Worm (Caenorhabditis elegans) whole organism, dauer: Measurements from ENCODE around the gene flp-25.

Source experiments
- unc-62 ChIP-seq: sonication (generic microtip); optimal IDR thresholded peaks from 2 replicates; lab custom pipeline; 2017; ENCODE audit warnings: missing biosample characterization, missing genetic modification reagents, missing genetic modification characterization

Gene flp-25

DNA sequence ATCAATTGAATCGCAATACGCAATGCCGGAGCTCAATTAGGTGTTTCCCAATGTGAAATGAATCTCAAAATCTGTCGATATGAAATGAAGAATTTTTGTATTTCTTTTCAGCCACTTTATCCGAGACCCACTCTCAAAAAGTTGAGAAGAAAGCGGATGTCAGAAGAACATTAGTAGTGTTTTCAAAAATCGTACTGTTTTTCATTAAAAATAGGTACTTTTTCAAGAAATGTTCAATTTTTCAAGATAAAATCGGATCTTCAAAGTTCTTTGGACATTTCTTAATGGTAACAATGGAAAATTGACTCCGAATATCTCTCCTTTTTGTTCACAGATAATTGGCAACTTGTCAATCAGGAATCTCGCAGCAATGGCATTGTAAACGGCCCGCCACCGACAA lies at the start of gene flp-25:
Gene flp-25 (plus strand): TSS at position 301 of the 400 bp plus-strand sequence.
- TF ChIP-seq unc-62 (GFP tag; lab: Kevin White, UChicago): no peak

DNA sequence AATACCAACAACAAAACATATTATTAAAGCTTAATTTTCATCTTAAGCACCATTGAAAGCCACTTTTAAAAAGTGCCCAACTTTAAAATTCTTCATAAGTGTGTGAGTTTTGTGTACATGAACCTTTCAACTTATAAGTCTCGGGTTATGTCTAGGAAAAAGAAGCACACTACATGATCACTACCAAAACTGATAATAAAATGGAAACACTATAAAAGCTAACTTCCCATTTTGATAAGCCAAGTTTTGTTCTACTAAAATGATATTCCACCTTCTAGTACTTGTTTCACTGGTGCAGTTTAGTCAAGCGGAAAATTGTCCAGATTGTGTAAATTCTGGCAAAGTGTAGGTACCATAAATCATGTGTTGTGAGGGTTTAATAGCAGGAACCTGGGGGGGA lies 46.9 kb upstream of the flp-25 start, which contains the start of gene C40H1.8:
Gene C40H1.8 (plus strand): TSS at position 242 of the 400 bp plus-strand sequence.
- TF ChIP-seq unc-62 (GFP tag; lab: Kevin White, UChicago): no peak

DNA sequence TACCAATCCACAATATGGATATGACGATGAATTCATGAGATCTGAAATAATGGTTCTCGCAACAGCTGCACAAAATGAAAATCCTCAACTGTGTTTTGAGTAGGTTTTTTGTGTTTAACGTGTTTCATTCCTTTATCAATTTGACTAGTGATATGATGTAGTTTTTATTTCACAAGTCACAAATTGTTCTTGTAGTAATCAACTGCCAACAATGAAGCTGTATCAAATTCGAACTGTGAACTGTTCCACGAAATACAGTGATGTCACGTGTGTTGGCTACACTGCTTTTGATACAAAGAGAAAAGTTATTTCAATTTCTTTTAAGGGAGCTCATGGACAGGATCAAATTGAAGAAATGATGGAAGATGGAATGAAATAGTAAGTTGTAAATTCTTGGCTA lies 46.1 kb upstream of the flp-25 start:
- TF ChIP-seq unc-62 (GFP tag; lab: Kevin White, UChicago): no peak

DNA sequence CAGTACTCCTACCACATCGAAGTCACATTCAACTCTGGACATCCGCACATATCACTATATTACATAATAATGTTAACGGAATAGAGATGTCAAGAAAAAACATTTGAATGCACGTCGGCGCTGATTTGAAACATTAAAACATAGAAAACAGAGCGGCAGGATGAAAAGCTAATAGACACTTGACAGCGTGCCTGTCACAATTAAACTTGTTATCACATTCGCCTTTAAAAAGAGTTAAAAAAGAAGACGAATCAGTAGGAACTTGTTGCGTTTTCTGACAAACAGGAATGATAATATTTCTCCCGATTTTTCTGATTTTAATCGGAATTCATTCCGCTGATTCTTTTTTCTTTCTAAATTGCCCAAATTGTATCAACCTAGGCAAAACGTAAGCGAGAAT lies 43.7 kb upstream of the flp-25 start:
- no peak for TF ChIP-seq unc-62 (GFP tag; lab: Kevin White, UChicago)

DNA sequence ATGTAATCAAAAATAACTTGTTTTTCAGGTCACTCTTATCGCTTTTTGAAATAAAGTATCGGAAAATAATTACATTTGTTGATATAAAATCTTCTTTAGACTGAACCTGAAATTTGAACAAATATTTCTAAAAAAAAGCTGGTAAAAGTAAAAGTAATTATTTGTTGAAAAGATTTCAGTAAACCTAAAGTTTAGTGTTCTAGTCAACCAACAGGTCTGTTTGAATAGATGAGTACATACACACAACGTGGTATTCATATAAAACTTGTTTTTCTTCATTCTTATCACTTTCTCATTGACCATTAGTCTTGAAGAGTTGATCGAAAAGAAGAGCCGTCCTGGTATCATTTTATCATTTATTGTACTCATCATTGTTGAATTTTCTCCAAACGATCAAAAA lies 41.7 kb upstream of the flp-25 start, which contains the start of gene C40H1.9:
Gene C40H1.9 (plus strand): TSS at position 301 of the 400 bp plus-strand sequence.
- TF ChIP-seq unc-62 (GFP tag; lab: Kevin White, UChicago): no peak

DNA sequence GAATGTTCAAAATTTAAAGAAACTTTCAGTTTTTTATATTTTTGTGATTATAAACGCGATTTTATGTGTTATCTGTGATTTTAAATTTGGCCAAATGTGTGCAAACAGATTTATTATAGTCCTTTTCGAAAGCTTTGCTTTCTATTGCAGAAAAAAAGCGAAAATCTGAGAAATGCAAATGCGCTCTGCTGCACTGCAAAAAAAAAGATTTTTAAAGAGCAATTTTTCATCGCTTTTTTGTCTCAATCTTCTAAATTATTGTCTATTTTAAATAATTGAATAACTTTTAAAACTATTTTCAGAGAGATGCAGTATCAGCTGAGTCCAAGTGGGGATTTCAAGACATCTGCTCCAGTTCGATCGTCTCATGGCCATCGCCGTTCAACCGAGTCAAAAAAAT lies 39.3 kb upstream of the flp-25 start, which contains the start of gene cpb-1:
Gene cpb-1 (plus strand): TSS at position 301 of the 400 bp plus-strand sequence.
- TF ChIP-seq unc-62 (GFP tag; lab: Kevin White, UChicago): no peak

DNA sequence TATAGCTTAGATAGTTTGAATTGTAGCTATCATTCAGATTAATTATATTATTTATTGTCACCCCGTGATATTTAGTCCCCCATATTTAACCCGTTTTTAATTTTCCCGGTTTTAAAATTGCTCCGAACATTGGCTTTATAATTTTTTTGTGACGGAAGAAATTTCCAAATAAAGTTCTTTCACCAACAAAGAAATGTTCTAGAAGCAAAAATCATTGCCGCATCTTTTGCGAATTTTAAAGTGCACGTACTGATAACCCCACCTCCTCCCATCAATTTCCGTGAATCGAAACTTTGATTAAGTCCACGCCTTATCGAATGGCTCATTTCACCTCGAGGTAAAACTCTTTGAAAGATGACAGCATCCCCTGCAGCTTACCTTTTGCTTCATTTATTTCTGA lies 36.6 kb upstream of the flp-25 start, which contains the start of gene C40H1.7:
Gene C40H1.7 (plus strand): TSS at position 301 of the 400 bp plus-strand sequence.
- TF ChIP-seq unc-62 (GFP tag; lab: Kevin White, UChicago): no peak

DNA sequence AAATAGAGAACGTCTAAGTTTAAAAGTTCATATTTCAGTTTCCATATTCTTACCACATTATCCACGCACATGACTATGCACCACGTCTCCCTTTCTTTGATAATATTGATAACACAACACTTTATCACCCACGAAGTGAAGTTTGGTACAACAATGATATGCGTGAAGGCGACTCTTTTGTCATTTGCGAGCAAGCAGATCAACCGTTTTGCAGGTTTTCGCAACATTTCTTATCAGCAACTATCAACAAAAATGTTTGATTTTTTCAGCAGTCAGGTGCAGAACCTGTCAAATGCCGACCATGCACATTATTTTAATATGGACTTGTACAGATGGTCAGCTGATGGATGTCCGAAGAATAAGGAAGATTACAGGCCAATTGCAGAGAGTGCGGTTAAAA lies 34.8 kb upstream of the flp-25 start:
- TF ChIP-seq unc-62 (GFP tag; lab: Kevin White, UChicago): no peak

DNA sequence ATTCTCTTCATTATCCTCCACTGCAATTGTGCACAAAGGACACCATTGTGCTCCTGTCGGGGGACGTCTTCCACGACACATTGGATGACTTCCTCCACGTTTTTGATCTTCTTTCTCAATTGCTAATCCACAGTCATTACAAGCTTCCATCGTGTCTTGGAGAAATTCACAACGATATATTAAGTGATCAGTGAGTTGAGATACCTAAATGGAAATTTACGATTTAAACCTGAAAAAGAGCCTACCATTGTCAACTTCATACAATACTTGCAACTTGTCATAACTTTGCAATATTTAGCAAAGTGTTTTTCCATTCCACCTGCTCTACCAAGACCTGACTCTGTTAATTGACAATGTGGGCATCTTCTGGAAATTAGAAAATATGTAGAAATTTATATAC lies 33.4 kb upstream of the flp-25 start:
- no peak for TF ChIP-seq unc-62 (GFP tag; lab: Kevin White, UChicago)

DNA sequence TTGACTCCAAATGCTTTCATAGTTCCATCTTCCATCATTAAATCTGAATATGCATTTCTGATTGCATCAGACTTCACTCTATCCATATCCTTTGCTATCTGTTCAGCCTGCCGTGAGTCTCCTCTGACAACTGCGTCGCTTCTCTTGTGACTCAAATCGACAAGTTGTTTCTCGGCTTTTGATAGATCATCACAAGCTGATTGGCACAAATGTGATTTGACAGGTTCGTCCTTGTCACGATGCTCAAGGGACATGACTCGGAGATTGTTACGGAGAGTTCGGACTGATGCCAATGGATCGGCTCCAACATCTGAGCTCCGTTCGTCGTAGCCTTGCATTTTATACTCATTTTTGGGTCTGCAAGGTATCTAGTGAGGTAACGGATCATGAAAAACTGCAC lies 32.6 kb upstream of the flp-25 start:
- no peak for TF ChIP-seq unc-62 (GFP tag; lab: Kevin White, UChicago)

DNA sequence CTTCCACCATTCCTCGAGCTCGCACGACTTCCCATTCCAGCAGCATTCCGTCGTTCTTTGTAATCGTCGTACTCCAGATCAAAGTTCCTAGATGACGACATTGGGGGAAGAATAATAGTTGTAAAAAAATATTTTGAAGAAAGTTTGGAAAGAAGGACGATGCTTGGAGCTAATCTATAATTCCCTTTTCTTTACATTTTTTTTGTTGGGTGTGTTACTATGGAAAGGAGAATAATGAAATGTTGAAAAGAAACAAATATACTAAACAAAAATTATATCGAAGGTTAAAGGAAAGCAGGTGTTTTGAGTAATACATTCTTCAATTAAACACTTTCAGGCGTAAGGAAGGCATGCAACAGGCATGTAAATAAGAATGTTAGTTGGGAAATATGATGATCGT lies 32.1 kb upstream of the flp-25 start, which contains the start of gene C40H1.3:
Gene C40H1.3 (minus strand): TSS at position 101 of the 400 bp plus-strand sequence.
- TF ChIP-seq unc-62 (GFP tag; lab: Kevin White, UChicago): no peak

DNA sequence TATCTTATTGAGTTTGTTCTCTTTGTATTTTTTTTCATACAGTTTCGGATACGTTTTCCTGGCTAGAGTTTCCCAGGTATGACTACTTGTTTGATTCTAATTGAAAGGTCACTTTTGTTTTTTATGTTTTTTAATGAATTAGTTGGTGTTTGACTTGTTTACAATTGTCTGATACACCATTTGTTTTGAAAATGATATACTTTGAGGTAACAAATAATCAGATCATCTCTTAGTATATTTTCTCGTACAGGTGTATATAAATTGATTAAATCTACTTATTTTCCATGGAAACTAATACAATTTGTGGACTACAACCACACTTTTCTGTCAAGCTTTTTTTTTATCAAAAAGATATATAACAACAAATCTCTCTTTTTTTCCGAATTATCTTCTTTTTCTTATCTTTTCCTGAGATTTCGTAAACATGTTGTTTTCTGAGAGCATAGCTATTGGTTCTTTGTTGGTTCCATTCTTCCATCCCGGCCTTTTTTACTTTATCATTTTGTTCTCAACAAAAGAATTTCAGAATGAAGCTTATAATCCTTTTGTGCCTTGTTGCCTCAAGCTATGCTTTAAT lies 31.4 kb upstream of the flp-25 start, which contains the start of gene ttr-5:
Gene ttr-5 (plus strand): TSS at position 527 of the 577 bp plus-strand sequence.
- no peak for TF ChIP-seq unc-62 (GFP tag; lab: Kevin White, UChicago)

DNA sequence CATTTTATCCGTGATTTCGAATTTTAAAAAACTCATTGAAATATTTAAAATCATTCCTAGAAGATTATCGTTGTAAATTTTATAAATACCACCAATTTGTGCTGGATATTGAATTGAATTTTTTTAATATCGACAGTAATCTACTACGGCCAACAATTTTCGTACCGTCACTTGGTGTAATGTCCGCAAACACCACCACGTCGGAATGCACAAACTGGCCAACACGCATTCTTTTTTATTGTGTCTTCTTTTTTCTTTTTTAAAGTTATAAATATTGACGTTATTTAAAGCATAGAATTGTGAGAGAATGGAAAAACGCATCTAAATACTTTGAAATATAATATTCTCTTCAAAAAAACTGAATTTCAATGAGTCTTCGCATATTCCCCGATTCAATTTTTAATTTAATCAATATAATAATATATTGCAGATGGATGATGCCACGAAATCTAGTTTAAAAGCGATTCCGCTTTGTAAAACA lies 30.2 kb upstream of the flp-25 start, which contains the start of gene ufc-1:
Gene ufc-1 (plus strand): TSS at position 431 of the 481 bp plus-strand sequence.
- TF ChIP-seq unc-62 (GFP tag; lab: Kevin White, UChicago): no peak

DNA sequence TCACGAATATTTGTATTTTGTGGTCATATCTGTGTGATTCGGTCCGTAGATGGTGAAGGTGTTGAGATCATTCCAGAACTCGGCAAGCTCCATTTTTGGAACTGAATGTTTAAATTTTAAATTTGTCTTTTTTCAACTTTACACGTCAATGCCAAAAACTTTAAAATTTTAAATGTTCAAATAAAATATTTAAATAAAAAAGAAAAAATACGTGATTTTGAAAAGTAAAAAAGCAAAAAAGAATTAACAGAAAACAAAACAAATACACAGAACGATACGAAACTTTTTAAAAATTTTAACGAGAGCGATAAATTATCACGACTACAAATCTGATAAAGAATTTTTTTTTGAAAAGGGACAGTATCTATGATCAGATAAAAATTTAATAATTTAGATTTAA lies 27.2 kb upstream of the flp-25 start, which contains the start of gene elo-4:
Gene elo-4 (minus strand): TSS at position 101 of the 400 bp plus-strand sequence.
- TF ChIP-seq unc-62 (GFP tag; lab: Kevin White, UChicago): no peak

DNA sequence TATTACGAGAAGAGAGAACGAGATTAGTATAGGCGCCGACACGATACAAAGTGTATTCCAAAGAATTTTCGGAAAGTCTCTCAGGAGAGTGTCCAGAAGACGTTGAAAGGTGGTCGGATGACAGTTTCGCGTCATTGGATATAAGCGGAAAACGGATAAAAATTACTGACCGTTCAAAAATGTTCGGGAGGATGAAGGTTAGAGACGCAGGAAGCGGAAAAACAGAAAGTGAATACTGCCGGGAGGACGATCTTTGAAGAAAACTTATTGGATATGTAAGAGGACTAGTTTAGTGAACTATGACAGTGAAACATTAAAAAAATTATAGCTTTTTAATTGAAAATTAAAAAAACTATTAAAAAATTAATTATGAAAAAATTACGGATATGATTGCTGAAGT lies 26.3 kb upstream of the flp-25 start:
- TF ChIP-seq unc-62 (GFP tag; lab: Kevin White, UChicago): no peak

DNA sequence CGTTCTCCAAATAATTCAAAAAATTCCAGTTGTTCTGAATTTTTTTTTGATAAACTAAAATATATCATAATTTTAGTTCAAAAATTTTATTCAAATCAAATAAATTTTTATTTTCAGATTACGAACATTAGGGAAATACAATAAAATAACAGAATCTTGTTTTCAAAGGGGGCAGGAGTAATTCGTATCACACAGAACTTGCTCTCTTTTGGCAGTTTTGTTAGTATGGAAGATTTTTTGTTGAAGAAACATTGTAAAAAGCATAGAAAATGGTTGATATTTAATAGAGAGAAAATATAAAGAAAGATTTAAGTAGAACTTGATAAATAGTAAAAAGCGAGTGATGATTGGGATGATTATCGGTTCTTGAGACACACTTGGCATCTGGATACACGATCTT lies 24.5 kb upstream of the flp-25 start:
- no peak for TF ChIP-seq unc-62 (GFP tag; lab: Kevin White, UChicago)

DNA sequence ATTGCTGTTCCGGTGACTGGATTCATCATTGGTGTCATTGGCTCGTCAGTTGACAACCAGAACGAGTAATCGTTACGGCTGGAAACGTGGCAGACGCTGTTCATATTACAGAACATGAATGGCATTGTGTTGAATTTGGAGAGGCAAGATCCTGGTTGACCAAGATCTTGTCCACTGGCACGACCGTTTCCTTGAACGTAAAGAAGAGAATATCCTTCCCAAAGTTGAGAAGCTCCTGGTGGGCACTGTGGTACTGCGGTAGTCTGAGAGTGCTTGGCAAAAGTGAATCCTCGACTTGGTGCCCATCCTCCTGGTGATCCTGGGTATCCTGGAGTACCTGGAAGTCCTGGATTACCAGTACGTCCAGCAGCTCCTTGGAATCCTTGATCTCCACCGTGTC lies 23.4 kb upstream of the flp-25 start:
- TF ChIP-seq unc-62 (GFP tag; lab: Kevin White, UChicago): no peak
